Worm (Caenorhabditis elegans): ENCODE results near the gene sdz-20.
A peak's percentile ranks its signal among the peaks of the same experiment; 100 is the strongest.

sdz-20 gene

ce11 chrIII:13343562-13344139 is 9.8 kb downstream of the sdz-20 start:
- TF ChIP-seq jun-1 (tag; optimal IDR thresholded peaks at IDR 0.05) = no peak
- TF ChIP-seq Y48G9A.11 (GFP tag; IDR thresholded peaks at IDR 0.05) = no peak
- peak; percentile 14; the same call in 1 of the 2 replicates for TF ChIP-seq snpc-1.2 (GFP tag; IDR thresholded peaks at IDR 0.05)
- peak; percentile 67; the same call in 1 of the 2 replicates for TF ChIP-seq Y105C5A.15 (GFP tag; IDR thresholded peaks at IDR 0.05)
- TF ChIP-seq ztf-11 (tag; optimal IDR thresholded peaks at IDR 0.05) = no peak
- 0 out of 2 replicates have a peak, but pooled peaks have one; percentile 14 for TF ChIP-seq dmd-8 (GFP tag; IDR thresholded peaks at IDR 0.05)
- TF ChIP-seq php-3 (GFP tag; IDR thresholded peaks at IDR 0.05) = no peak
- TF ChIP-seq unc-130 (GFP tag; optimal IDR thresholded peaks at IDR 0.05) = no peak
- 0 out of 2 replicates have a peak, but pooled peaks have one; percentile 4 for TF ChIP-seq set-16 (GFP tag; IDR thresholded peaks at IDR 0.05)
- no peak for TF ChIP-seq pqm-1 (tag; optimal IDR thresholded peaks at IDR 0.05)
- TF ChIP-seq dve-1 (tag; optimal IDR thresholded peaks at IDR 0.05; ENCODE audit: insufficient read depth) = no peak
- TF ChIP-seq aha-1 (tag) = peak; percentile 61
- no peak for TF ChIP-seq pha-4 (GFP tag; IDR thresholded peaks at IDR 0.05)
- no peak for TF ChIP-seq pha-4 (tag; optimal IDR thresholded peaks at IDR 0.05)

- TF ChIP-seq hlh-11 (tag; optimal IDR thresholded peaks at IDR 0.05) (peak; percentile 40), hlh-30 (tag; optimal IDR thresholded peaks at IDR 0.05; ENCODE audit: insufficient read depth) (peak; percentile 62), ceh-62 (tag; optimal IDR thresholded peaks at IDR 0.05) (no peak), nhr-28 (tag; optimal IDR thresholded peaks at IDR 0.05) (peak; percentile 100), lsy-2 (tag; optimal IDR thresholded peaks at IDR 0.05) (peak in 1 of 2 experiments; percentile 30), daf-16 (GFP tag; optimal IDR thresholded peaks at IDR 0.05) (no peak), daf-16 (tag; optimal IDR thresholded peaks at IDR 0.05) (peak; percentile 62), spr-3 (GFP tag; optimal IDR thresholded peaks at IDR 0.05) (no peak), duxl-1 (tag; optimal IDR thresholded peaks at IDR 0.05; ENCODE audit: poor library complexity) (peak; percentile 31), nhr-11 (tag; optimal IDR thresholded peaks at IDR 0.05) (peak; percentile 77), snpc-1.2 (GFP tag; IDR thresholded peaks at IDR 0.05) (0 out of 2 replicates have a peak, but pooled peaks have one; percentile 36), nhr-77 (tag; optimal IDR thresholded peaks at IDR 0.05) (peak; percentile 5), pqm-1 (tag; optimal IDR thresholded peaks at IDR 0.05) (peak; percentile 1), mdt-29 (GFP tag; IDR thresholded peaks at IDR 0.05) (no peak), mes-2 (tag; optimal IDR thresholded peaks at IDR 0.05; ENCODE audit: poor library complexity, severe bottlenecking) (peak; percentile 36), mxl-2 (GFP tag; conservative IDR thresholded peaks at IDR 0.05) (no peak), php-3 (GFP tag; IDR thresholded peaks at IDR 0.05) (no peak), ztf-7 (tag; optimal IDR thresholded peaks at IDR 0.05) (peak; percentile 1), nhr-10 (tag; optimal IDR thresholded peaks at IDR 0.05) (peak; percentile 75), ceh-44 (GFP tag; IDR thresholded peaks at IDR 0.05) (no peak), dve-1 (tag; optimal IDR thresholded peaks at IDR 0.05; ENCODE audit: insufficient read depth) (peak; percentile 73), nhr-42 (GFP tag; IDR thresholded peaks at IDR 0.05) (no peak), mep-1 (tag; optimal IDR thresholded peaks at IDR 0.05) (peak; percentile 49), attf-4 (tag; optimal IDR thresholded peaks at IDR 0.05) (no peak), Y5F2A.4 (GFP tag; optimal IDR thresholded peaks at IDR 0.05) (no peak), ztf-11 (tag; optimal IDR thresholded peaks at IDR 0.05) (no peak), nhr-6 (tag; optimal IDR thresholded peaks at IDR 0.05) (peak; percentile 29), dpl-1 (GFP tag; optimal IDR thresholded peaks at IDR 0.05) (peak; percentile 37), rbr-2 (tag; optimal IDR thresholded peaks at IDR 0.05) (no peak), dmd-6 (GFP tag; IDR thresholded peaks at IDR 0.05) (peak; percentile 40; the same call in 1 of the 2 replicates), lim-7 (GFP tag; IDR thresholded peaks at IDR 0.05) (no peak), lin-38 (GFP tag; IDR thresholded peaks at IDR 0.05) (peak; percentile 18; the same call in 1 of the 2 replicates), lin-1 (GFP tag; IDR thresholded peaks at IDR 0.05) (no peak), set-16 (GFP tag; IDR thresholded peaks at IDR 0.05) (no peak), lir-3 (tag; optimal IDR thresholded peaks at IDR 0.05) (no peak)
Observed at ce11 chrIII:13344538-13345136, 10.8 kb downstream of the sdz-20 start, which contains the start of gene acaa-2. Gene acaa-2, plus strand, starts transcription at chrIII:13344937.
